Worm (Caenorhabditis elegans): ENCODE results near the gene F47B10.3.

Gene F47B10.3

DNA sequence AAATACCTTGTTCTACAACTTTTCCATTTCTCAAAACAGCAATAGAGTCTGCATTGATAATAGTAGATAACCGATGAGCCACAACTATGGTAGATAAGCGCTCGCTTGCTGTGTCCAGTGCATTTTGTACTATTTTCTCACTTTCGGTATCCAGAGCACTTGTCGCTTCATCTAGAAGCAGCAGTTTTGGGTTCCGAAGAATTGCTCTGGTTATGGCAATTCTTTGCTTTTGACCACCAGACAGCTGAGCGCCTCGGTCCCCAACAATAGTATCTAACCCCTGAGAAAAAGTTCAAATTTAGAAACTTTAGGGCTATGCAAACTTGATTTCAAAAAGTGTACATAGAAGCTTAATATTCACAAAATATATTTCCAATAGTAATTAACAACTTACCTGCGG is 32.4 kb upstream of the F47B10.3 start:
- TF ChIP-seq nhr-23 (tag; optimal IDR thresholded peaks at IDR 0.05) = no peak
- TF ChIP-seq tbx-2 (tag; optimal IDR thresholded peaks at IDR 0.05) = no peak
- TF ChIP-seq ztf-11 (tag; optimal IDR thresholded peaks at IDR 0.05) = no peak
- TF ChIP-seq fkh-2 (tag; optimal IDR thresholded peaks at IDR 0.05) = no peak
- no peak for TF ChIP-seq elt-1 (tag; optimal IDR thresholded peaks at IDR 0.05)
- no peak for TF ChIP-seq nhr-76 (tag; optimal IDR thresholded peaks at IDR 0.05)
- TF ChIP-seq lin-39 (tag; optimal IDR thresholded peaks at IDR 0.05) = no peak
- no peak for TF ChIP-seq skn-1 (tag; optimal IDR thresholded peaks at IDR 0.05)
- TF ChIP-seq snpc-4 (tag; optimal IDR thresholded peaks at IDR 0.05) = no peak
- no peak for TF ChIP-seq pha-4 (tag; optimal IDR thresholded peaks at IDR 0.05)
- TF ChIP-seq egl-5 (tag; optimal IDR thresholded peaks at IDR 0.05) = no peak
- TF ChIP-seq ZK546.5 (tag; optimal IDR thresholded peaks at IDR 0.05) = no peak
- TF ChIP-seq ztf-4 (tag; optimal IDR thresholded peaks at IDR 0.05) = no peak
- no peak for TF ChIP-seq ceh-82 (tag; optimal IDR thresholded peaks at IDR 0.05)
- TF ChIP-seq lsy-12 (tag; optimal IDR thresholded peaks at IDR 0.05) = no peak
- no peak for TF ChIP-seq nhr-237 (tag; optimal IDR thresholded peaks at IDR 0.05)
- no peak for TF ChIP-seq nhr-25 (tag; optimal IDR thresholded peaks at IDR 0.05)
- TF ChIP-seq ceh-9 (tag; optimal IDR thresholded peaks at IDR 0.05) = no peak
- no peak for TF ChIP-seq nhr-67 (tag; optimal IDR thresholded peaks at IDR 0.05)

- TF ChIP-seq fos-1 (tag; optimal IDR thresholded peaks at IDR 0.05) (no peak), nhr-28 (tag; optimal IDR thresholded peaks at IDR 0.05) (no peak), ceh-16 (tag; optimal IDR thresholded peaks at IDR 0.05) (no peak), skn-1 (tag; optimal IDR thresholded peaks at IDR 0.05) (no peak), nhr-43 (tag; optimal IDR thresholded peaks at IDR 0.05; ENCODE audit: poor library complexity, severe bottlenecking) (no peak), nhr-25 (tag; optimal IDR thresholded peaks at IDR 0.05) (no peak)
These were observed 30.3 kb upstream of the F47B10.3 start for ce11 chrX:10861673-10862072.

ce11 chrX:10862582-10862981 is 29.4 kb upstream of the F47B10.3 start:
- TF ChIP-seq pha-4 (tag; optimal IDR thresholded peaks at IDR 0.05) = no peak
- TF ChIP-seq skn-1 (tag; optimal IDR thresholded peaks at IDR 0.05) = no peak
- no peak for TF ChIP-seq nhr-25 (tag; optimal IDR thresholded peaks at IDR 0.05)
- no peak for TF ChIP-seq nhr-23 (tag; optimal IDR thresholded peaks at IDR 0.05)
- no peak for TF ChIP-seq egl-27 (tag; optimal IDR thresholded peaks at IDR 0.05)
- TF ChIP-seq R02D3.7 (tag; optimal IDR thresholded peaks at IDR 0.05) = no peak
- no peak for TF ChIP-seq fos-1 (tag; optimal IDR thresholded peaks at IDR 0.05)
- no peak for TF ChIP-seq nhr-67 (tag; optimal IDR thresholded peaks at IDR 0.05)
- no peak for TF ChIP-seq egl-5 (tag; optimal IDR thresholded peaks at IDR 0.05)
- TF ChIP-seq ztf-4 (tag; optimal IDR thresholded peaks at IDR 0.05) = no peak
- no peak for TF ChIP-seq unc-62 (GFP tag; optimal IDR thresholded peaks at IDR 0.05)

ce11 chrX:10864322-10864721 is 27.7 kb upstream of the F47B10.3 start, which contains the start of gene pgp-8:
TSS of gene pgp-8 (minus strand) at chrX:10864422.
- TF ChIP-seq unc-62 (GFP tag; optimal IDR thresholded peaks at IDR 0.05) (no peak), ceh-9 (tag; optimal IDR thresholded peaks at IDR 0.05) (no peak), pha-4 (tag; optimal IDR thresholded peaks at IDR 0.05) (no peak), mml-1 (tag; optimal IDR thresholded peaks at IDR 0.05) (no peak)

- no peak for TF ChIP-seq unc-39 (tag; optimal IDR thresholded peaks at IDR 0.05)
- TF ChIP-seq nhr-11 (tag; optimal IDR thresholded peaks at IDR 0.05) = no peak
- no peak for TF ChIP-seq nhr-25 (tag; optimal IDR thresholded peaks at IDR 0.05)
- TF ChIP-seq pha-4 (tag; optimal IDR thresholded peaks at IDR 0.05) = no peak
- TF ChIP-seq ZK546.5 (tag; optimal IDR thresholded peaks at IDR 0.05) = no peak
- TF ChIP-seq aly-2 (tag; optimal IDR thresholded peaks at IDR 0.05) = no peak
These were observed 21.9 kb upstream of the F47B10.3 start, which contains the start of gene pgp-7 for ce11 chrX:10870137-10870536. TSS of gene pgp-7 (minus strand) at chrX:10870237.

DNA sequence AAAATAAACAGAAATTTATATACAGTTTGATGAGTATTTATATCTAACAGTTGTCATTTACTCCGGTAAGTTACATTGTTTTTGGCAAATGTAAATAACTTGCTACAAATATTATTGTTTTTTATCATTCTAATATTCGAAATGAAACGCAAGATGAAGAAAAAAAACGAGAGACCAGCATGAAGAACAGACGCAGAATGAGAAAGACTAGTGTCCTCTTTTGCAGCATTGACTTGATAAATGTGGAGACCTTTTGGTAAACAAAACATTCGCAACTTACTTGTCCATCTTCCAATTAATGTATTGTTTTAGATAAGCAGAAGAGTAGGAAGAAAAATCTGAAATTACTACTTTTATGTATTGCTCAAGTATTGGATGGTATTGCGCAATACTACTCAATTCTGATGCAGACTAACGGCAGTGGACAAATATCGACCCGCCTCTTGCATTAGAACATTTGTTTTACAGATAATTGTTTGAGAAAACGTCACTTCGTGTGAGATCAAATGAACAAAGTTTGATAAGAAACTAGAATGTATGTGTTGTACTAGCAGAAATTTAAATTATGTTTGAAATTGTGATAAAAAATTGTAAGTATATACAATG is 14.7 kb upstream of the F47B10.3 start, which contains the start of gene pgp-6:
Gene pgp-6 (minus strand): TSS at position 288 of the 606 bp plus-strand sequence.
- TF ChIP-seq tbx-2 (tag; optimal IDR thresholded peaks at IDR 0.05) = no peak
- peak; percentile 67 for TF ChIP-seq elt-2 (tag; optimal IDR thresholded peaks at IDR 0.05)

Data from whole organism, L3 larva.